Fruit fly (Drosophila melanogaster) whole organism, embryonic: ENCODE measurements around the gene hfp.

Source experiments
- BEAF-32 ChIP-seq: fragments of 200-800 bp; sonication (Bioruptor generic); optimal IDR thresholded peaks from 3 replicates; lab custom pipeline; 2017; ENCODE audit warnings: missing biosample characterization, missing genetic modification characterization, mild to moderate bottlenecking, moderate library complexity, missing genetic modification reagents
- BtbVII ChIP-seq: fragments of 200-800 bp; sonication (Bioruptor generic); optimal IDR thresholded peaks from 3 replicates; lab custom pipeline; 2017; ENCODE audit warnings: missing biosample characterization, mild to moderate bottlenecking, missing genetic modification characterization
- CG12236 ChIP-seq: fragments of 200-800 bp; sonication (Bioruptor generic); optimal IDR thresholded peaks from 2 replicates; lab custom pipeline; 2016; ENCODE audit warnings: missing biosample characterization, missing genetic modification characterization
- CG13624 ChIP-seq: fragments of 200-800 bp; sonication (Bioruptor generic); optimal IDR thresholded peaks from 2 replicates; lab custom pipeline; 2016; ENCODE audit warnings: missing biosample characterization, missing genetic modification characterization
- CG14441 ChIP-seq: fragments of 200-800 bp; sonication (Bioruptor generic); IDR thresholded peaks from 2 replicates; pipeline ENCODE4 v1.3.6; 2022; ENCODE audit warnings: missing biosample characterization, missing genetic modification characterization
- CG14965 ChIP-seq: fragments of 200-800 bp; sonication (Bioruptor generic); optimal IDR thresholded peaks from 2 replicates; lab custom pipeline; 2016; ENCODE audit warnings: missing biosample characterization, missing genetic modification characterization, borderline replicate concordance
- CG15479 ChIP-seq: fragments of 200-800 bp; sonication (Bioruptor generic); optimal IDR thresholded peaks from 3 replicates; lab custom pipeline; 2019; ENCODE audit warnings: missing biosample characterization, mild to moderate bottlenecking, missing genetic modification characterization, moderate library complexity
- CG16813 ChIP-seq: fragments of 200-800 bp; sonication (Bioruptor generic); IDR thresholded peaks from 3 replicates; pipeline ENCODE4 v1.3.6; 2022; ENCODE audit warnings: missing biosample characterization, missing genetic modification characterization; ENCODE audit not compliant: partially characterized antibody
- CG31224 ChIP-seq: fragments of 200-800 bp; sonication (Bioruptor generic); IDR thresholded peaks from 2 replicates; pipeline ENCODE4 v1.3.6; 2022; ENCODE audit warnings: missing biosample characterization, missing genetic modification characterization
- CG32767 ChIP-seq: fragments of 200-800 bp; sonication (Bioruptor generic); IDR thresholded peaks from 2 replicates; pipeline ENCODE4 v1.3.6; 2022; ENCODE audit warnings: missing biosample characterization, missing genetic modification characterization
- CG34422 ChIP-seq: fragments of 200-800 bp; sonication (Bioruptor generic); IDR thresholded peaks from 3 replicates; pipeline ENCODE4 v1.3.6; 2022; ENCODE audit warnings: missing biosample characterization, missing genetic modification characterization
- CG3838 ChIP-seq: fragments of 200-800 bp; sonication (Bioruptor generic); optimal IDR thresholded peaks from 3 replicates; lab custom pipeline; 2016; ENCODE audit warnings: missing biosample characterization, missing genetic modification characterization
- CG7357 ChIP-seq: fragments of 200-800 bp; sonication (Bioruptor generic); IDR thresholded peaks from 3 replicates; pipeline ENCODE4 v1.3.6; 2022; ENCODE audit warnings: missing biosample characterization, missing genetic modification characterization
- CG9797 ChIP-seq: fragments of 200-800 bp; sonication (Bioruptor generic); optimal IDR thresholded peaks from 3 replicates; lab custom pipeline; 2018; ENCODE audit warnings: missing biosample characterization, mild to moderate bottlenecking, missing genetic modification characterization
- Chrac-16 ChIP-seq: fragments of 200-800 bp; sonication (Bioruptor generic); optimal IDR thresholded peaks from 3 replicates; lab custom pipeline; 2016; ENCODE audit warnings: missing biosample characterization, missing genetic modification characterization
- E2f2 ChIP-seq: fragments of 200-800 bp; sonication (Bioruptor generic); IDR thresholded peaks from 2 replicates; pipeline ENCODE4 v1.3.6; 2022; ENCODE audit warnings: missing biosample characterization, missing genetic modification characterization
- H15 ChIP-seq: fragments of 200-800 bp; sonication (Bioruptor generic); IDR thresholded peaks from 3 replicates; pipeline ENCODE4 v1.3.6; 2022; ENCODE audit warnings: missing biosample characterization, missing genetic modification characterization
- HHEX ChIP-seq: fragments of 200-800 bp; sonication (Bioruptor generic); optimal IDR thresholded peaks from 3 replicates; lab custom pipeline; 2017; ENCODE audit warnings: missing biosample characterization, mild to moderate bottlenecking, missing genetic modification characterization, missing genetic modification reagents
- HLHmδ ChIP-seq: fragments of 200-800 bp; sonication (Bioruptor generic); optimal IDR thresholded peaks from 2 replicates; lab custom pipeline; 2018; ENCODE audit warnings: missing biosample characterization, mild to moderate bottlenecking, missing genetic modification characterization, moderate library complexity
- Hey ChIP-seq: fragments of 200-800 bp; sonication (Bioruptor generic); optimal IDR thresholded peaks from 3 replicates; lab custom pipeline; 2018; ENCODE audit warnings: missing biosample characterization, mild to moderate bottlenecking, missing genetic modification characterization
- Hr78 ChIP-seq, 2 experiments: fragments of 200-800 bp in 1 of 2; fragments of >200 bp in 1 of 2; sonication (Bioruptor generic) in 1 of 2; optimal IDR thresholded peaks; 2 replicates each; lab custom pipeline; 2017 to 2019; ENCODE audit warnings: missing biosample characterization in 2 of 2, missing genetic modification characterization in 2 of 2, mild to moderate bottlenecking in 1 of 2, moderate library complexity in 1 of 2
- NC2β ChIP-seq: fragments of 200-800 bp; sonication (Bioruptor generic); optimal IDR thresholded peaks from 2 replicates; lab custom pipeline; 2016; ENCODE audit warnings: missing biosample characterization, missing genetic modification characterization
- NfI ChIP-seq: fragments of 200-800 bp; sonication (Bioruptor generic); optimal IDR thresholded peaks from 3 replicates; lab custom pipeline; 2018; ENCODE audit warnings: missing biosample characterization, mild to moderate bottlenecking, missing genetic modification characterization, moderate library complexity
- Stat92E ChIP-seq, 3 experiments: fragments of >200 bp in 2 of 3; fragments of 200-800 bp in 1 of 3; sonication (Bioruptor generic) in 1 of 3; optimal IDR thresholded peaks; 2 replicates each; lab custom pipeline; 2017 to 2019; ENCODE audit warnings: missing biosample characterization in 3 of 3, missing genetic modification characterization in 3 of 3, mild to moderate bottlenecking in 1 of 3, moderate library complexity in 1 of 3
- al ChIP-seq: fragments of 200-800 bp; sonication (Bioruptor generic); IDR thresholded peaks from 2 replicates; pipeline ENCODE4 v1.3.6; 2022; ENCODE audit warnings: missing biosample characterization, missing genetic modification characterization
- amos ChIP-seq: fragments of 200-800 bp; sonication (Bioruptor generic); IDR thresholded peaks from 2 replicates; pipeline ENCODE4 v1.3.6; 2022; ENCODE audit warnings: missing biosample characterization, missing genetic modification characterization; ENCODE audit not compliant: partially characterized antibody
- bowl ChIP-seq: fragments of 200-800 bp; sonication (Bioruptor generic); IDR thresholded peaks from 2 replicates; pipeline ENCODE4 v1.3.6; 2022; ENCODE audit warnings: missing biosample characterization, missing genetic modification characterization
- cato ChIP-seq: fragments of 200-800 bp; sonication (Bioruptor generic); optimal IDR thresholded peaks from 2 replicates; lab custom pipeline; 2016; ENCODE audit warnings: missing biosample characterization, missing genetic modification characterization, borderline replicate concordance
- corto ChIP-seq: fragments of 200-800 bp; sonication (Bioruptor generic); optimal IDR thresholded peaks from 2 replicates; lab custom pipeline; 2016; ENCODE audit warnings: missing biosample characterization, mild to moderate bottlenecking, missing genetic modification characterization, moderate library complexity
- crol ChIP-seq: fragments of 200-800 bp; sonication (Bioruptor generic); IDR thresholded peaks from 2 replicates; pipeline ENCODE4 v1.3.6; 2022; ENCODE audit warnings: missing biosample characterization, missing genetic modification characterization
- danr ChIP-seq: fragments of 200-800 bp; sonication (Bioruptor generic); IDR thresholded peaks from 2 replicates; pipeline ENCODE4 v1.3.6; 2022; ENCODE audit warnings: missing biosample characterization, missing genetic modification characterization
- dati ChIP-seq: fragments of 200-800 bp; sonication (Bioruptor generic); IDR thresholded peaks from 2 replicates; pipeline ENCODE4 v1.3.6; 2022; ENCODE audit warnings: missing biosample characterization, missing genetic modification characterization
- dpn ChIP-seq, 2 experiments: fragments of 200-800 bp; sonication (Bioruptor generic); optimal IDR thresholded peaks; 3 replicates each; lab custom pipeline; 2016; ENCODE audit warnings: missing biosample characterization in 2 of 2, missing genetic modification characterization in 2 of 2
- ewg ChIP-seq: fragments of 200-800 bp; sonication (Bioruptor generic); optimal IDR thresholded peaks from 3 replicates; lab custom pipeline; 2017; ENCODE audit warnings: mild to moderate bottlenecking, missing biosample characterization, missing genetic modification reagents, missing genetic modification characterization
- fd3F ChIP-seq: fragments of 200-800 bp; sonication (Bioruptor generic); optimal IDR thresholded peaks from 2 replicates; lab custom pipeline; 2018; ENCODE audit warnings: missing biosample characterization, mild to moderate bottlenecking, missing genetic modification characterization, moderate library complexity
- gsb-n ChIP-seq: fragments of 200-800 bp; sonication (Bioruptor generic); optimal IDR thresholded peaks from 3 replicates; lab custom pipeline; 2018; ENCODE audit warnings: missing biosample characterization, mild to moderate bottlenecking, missing genetic modification characterization
- lov ChIP-seq, 2 experiments: fragments of 200-800 bp in 1 of 2; fragments of >200 bp in 1 of 2; sonication (Bioruptor generic) in 1 of 2; IDR thresholded peaks in 1 of 2; optimal IDR thresholded peaks in 1 of 2; 2 replicates in 1 of 2; 3 replicates in 1 of 2; pipeline versions ENCODE4 v1.3.6 to Lab custom; 2017 to 2022; ENCODE audit warnings: missing biosample characterization in 1 of 2, missing genetic modification characterization in 1 of 2
- luna ChIP-seq: fragments of 200-800 bp; sonication (Bioruptor generic); optimal IDR thresholded peaks from 2 replicates; lab custom pipeline; 2016; ENCODE audit warnings: missing biosample characterization, missing genetic modification characterization
- oc ChIP-seq: fragments of 200-800 bp; sonication (Bioruptor generic); optimal IDR thresholded peaks from 2 replicates; lab custom pipeline; 2018; ENCODE audit warnings: missing biosample characterization, mild to moderate bottlenecking, missing genetic modification characterization, moderate library complexity
- odd ChIP-seq: fragments of 200-800 bp; sonication (Bioruptor generic); optimal IDR thresholded peaks from 2 replicates; lab custom pipeline; 2017; ENCODE audit warnings: missing biosample characterization, mild to moderate bottlenecking, missing genetic modification characterization
- ro ChIP-seq: fragments of 200-800 bp; sonication (Bioruptor generic); IDR thresholded peaks from 2 replicates; pipeline ENCODE4 v1.3.6; 2022; ENCODE audit warnings: missing biosample characterization, missing genetic modification characterization
- sens-2 ChIP-seq: fragments of 200-800 bp; sonication (Bioruptor generic); IDR thresholded peaks from 2 replicates; pipeline ENCODE4 v1.3.6; 2022; ENCODE audit warnings: missing biosample characterization, missing genetic modification characterization
- sna ChIP-seq: fragments of 200-800 bp; sonication (Bioruptor generic); IDR thresholded peaks from 2 replicates; pipeline ENCODE4 v1.3.6; 2022; ENCODE audit warnings: missing biosample characterization, missing genetic modification characterization; ENCODE audit not compliant: partially characterized antibody
- stwl ChIP-seq: fragments of 200-800 bp; sonication (Bioruptor generic); optimal IDR thresholded peaks from 3 replicates; lab custom pipeline; 2018; ENCODE audit warnings: missing biosample characterization, mild to moderate bottlenecking, missing genetic modification characterization, moderate library complexity
- tll ChIP-seq, 2 experiments: fragments of 200-800 bp in 1 of 2; fragments of >200 bp in 1 of 2; sonication (Bioruptor generic) in 1 of 2; optimal IDR thresholded peaks; 2 replicates each; lab custom pipeline; 2017 to 2019; ENCODE audit warnings: missing biosample characterization in 2 of 2, missing genetic modification characterization in 2 of 2, mild to moderate bottlenecking in 1 of 2, moderate library complexity in 1 of 2
- tna ChIP-seq: fragments of 200-800 bp; sonication (Bioruptor generic); IDR thresholded peaks from 2 replicates; pipeline ENCODE4 v1.3.6; 2022; ENCODE audit warnings: missing biosample characterization, missing genetic modification characterization; ENCODE audit not compliant: partially characterized antibody
- toy ChIP-seq: fragments of 200-800 bp; sonication (Bioruptor generic); IDR thresholded peaks from 2 replicates; pipeline ENCODE4 v1.3.6; 2022; ENCODE audit warnings: missing biosample characterization, missing genetic modification characterization
- ttk ChIP-seq: fragments of 200-800 bp; sonication (Bioruptor generic); IDR thresholded peaks from 2 replicates; pipeline ENCODE4 v2.1.2; 2022; ENCODE audit warnings: missing biosample characterization, missing genetic modification characterization

hfp gene

dm6 chr3L:1502086-1502893 lies at the start of gene hfp, which contains the start of gene Psa (continued):
- no peak for TF ChIP-seq danr (GFP tag; lab: Robert Waterston, UW)
- peak; percentile 69 for TF ChIP-seq crol (GFP tag; lab: Robert Waterston, UW)
- no peak for TF ChIP-seq tll (GFP tag; optimal IDR thresholded peaks at IDR 0.05; lab: Kevin White, UChicago)
- no peak for TF ChIP-seq bowl
- TF ChIP-seq dati = no peak
- TF ChIP-seq toy (GFP tag; lab: Robert Waterston, UW) = no peak
- TF ChIP-seq dpn (GFP tag; optimal IDR thresholded peaks at IDR 0.05; lab: Kevin White, UChicago) = no peak
- TF ChIP-seq gsb-n = no peak
- TF ChIP-seq sens-2 (GFP tag; lab: Robert Waterston, UW) = no peak
- no peak for TF ChIP-seq odd
- TF ChIP-seq ro = no peak
- no peak for TF ChIP-seq Hr78 (GFP tag; optimal IDR thresholded peaks at IDR 0.05; lab: Kevin White, UChicago)
- no peak for TF ChIP-seq HLHmδ (GFP tag; lab: Kevin White, UChicago)
- TF ChIP-seq Stat92E (GFP tag; optimal IDR thresholded peaks at IDR 0.05; lab: Kevin White, UChicago) = peak in 1 of 3 experiments; percentile 73
- no peak for TF ChIP-seq luna (GFP tag; lab: Kevin White, UChicago)
- TF ChIP-seq BtbVII (GFP tag; lab: Kevin White, UChicago) = no peak
- TF ChIP-seq CG12236 = no peak
- TF ChIP-seq CG34422 (GFP tag; lab: Robert Waterston, UW) = peak; percentile 46; the same call in 1 of the 3 replicates
- no peak for TF ChIP-seq CG31224 (GFP tag; lab: Robert Waterston, UW)
- no peak for TF ChIP-seq corto
- no peak for TF ChIP-seq HHEX (GFP tag; lab: Kevin White, UChicago)
- TF ChIP-seq CG15479 = no peak
- peak; percentile 60 for TF ChIP-seq BEAF-32 (GFP tag; lab: Kevin White, UChicago)
- TF ChIP-seq NfI (GFP tag; lab: Kevin White, UChicago) = no peak
- peak; percentile 83 for TF ChIP-seq E2f2 (GFP tag; lab: Robert Waterston, UW)
- no peak for TF ChIP-seq cato (GFP tag; lab: Kevin White, UChicago)
- no peak for TF ChIP-seq H15 (GFP tag; lab: Robert Waterston, UW)
- peak; percentile 67 for TF ChIP-seq CG32767 (GFP tag; lab: Robert Waterston, UW)
- TF ChIP-seq CG13624 (GFP tag; lab: Kevin White, UChicago) = peak; percentile 1
- TF ChIP-seq amos = peak; percentile 72; the same call in 1 of the 2 replicates
- TF ChIP-seq CG7357 (GFP tag; lab: Robert Waterston, UW) = no peak
- TF ChIP-seq CG14965 (GFP tag; lab: Kevin White, UChicago) = no peak
- TF ChIP-seq fd3F (GFP tag; lab: Kevin White, UChicago) = no peak
- no peak for TF ChIP-seq ttk (GFP tag; lab: Robert Waterston, UW)
- TF ChIP-seq stwl (tag; lab: Kevin White, UChicago) = peak; percentile 88
- TF ChIP-seq NC2β (GFP tag; lab: Kevin White, UChicago) = peak; percentile 7
- TF ChIP-seq Chrac-16 (GFP tag; lab: Kevin White, UChicago) = no peak
- TF ChIP-seq lov (optimal IDR thresholded peaks at IDR 0.05; lab: Kevin White, UChicago) = no peak
- TF ChIP-seq lov (GFP tag; IDR thresholded peaks at IDR 0.05; lab: Robert Waterston, UW) = no peak
- no peak for TF ChIP-seq ewg (GFP tag; lab: Kevin White, UChicago)
- no peak for TF ChIP-seq CG14441
- TF ChIP-seq al (GFP tag; lab: Robert Waterston, UW) = no peak
- TF ChIP-seq CG3838 (GFP tag; lab: Kevin White, UChicago) = no peak
- TF ChIP-seq tna (GFP tag; lab: Robert Waterston, UW) = peak; percentile 78
- TF ChIP-seq Hey (tag; lab: Kevin White, UChicago) = no peak
- peak; percentile 25 for TF ChIP-seq CG9797 (GFP tag; lab: Kevin White, UChicago)
- peak; percentile 57 for TF ChIP-seq sna (GFP tag; lab: Robert Waterston, UW)
- TF ChIP-seq CG16813 (GFP tag; lab: Robert Waterston, UW) = peak; percentile 70
- TF ChIP-seq oc (tag; lab: Kevin White, UChicago) = no peak
